Fruit fly (Drosophila melanogaster): ENCODE measurements around the gene CG9400.
"Not testable (repeated sequence)": the region's sequence is repeated elsewhere in the genome, so short reads cannot be mapped to it uniquely, and the experiment has no call there.

Gene CG9400

dm6 chrX:14321963-14322362 is 32.8 kb upstream of the CG9400 start, which contains the start of gene dpr8 (continued):
- TF ChIP-seq HLH3B (GFP tag; IDR thresholded peaks at IDR 0.05) (no peak), Deaf1 (tag; optimal IDR thresholded peaks at IDR 0.05) (peak; percentile 99), MTF-1 (GFP tag; optimal IDR thresholded peaks at IDR 0.05; ENCODE audit: borderline replicate concordance) (no peak), fd64A (GFP tag; optimal IDR thresholded peaks at IDR 0.05) (no peak), CG4617 (GFP tag; optimal IDR thresholded peaks at IDR 0.05; ENCODE audit: borderline replicate concordance) (no peak), crol (GFP tag; IDR thresholded peaks at IDR 0.05) (peak; percentile 15; the same call in 1 of the 2 replicates), h (optimal IDR thresholded peaks at IDR 0.05) (no peak), CG10209 (GFP tag; optimal IDR thresholded peaks at IDR 0.05) (no peak), HmgZ (tag; optimal IDR thresholded peaks at IDR 0.05) (no peak), Fer2 (tag; optimal IDR thresholded peaks at IDR 0.05) (no peak), Hr39 (optimal IDR thresholded peaks at IDR 0.05) (peak; percentile 94), Mrtf (GFP tag; IDR thresholded peaks at IDR 0.05) (no peak)

dm6 chrX:14317050-14317449 is 27.9 kb upstream of the CG9400 start, which contains the start of gene betaNACtes6:
betaNACtes6 (minus strand) TSS chrX:14317150.
- TF ChIP-seq pros (GFP tag; optimal IDR thresholded peaks at IDR 0.05); pfk (GFP tag; optimal IDR thresholded peaks at IDR 0.05); CG7372 (GFP tag; IDR thresholded peaks at IDR 0.05): not testable (repeated sequence)

- not testable (repeated sequence) for TF ChIP-seq kni (GFP tag; optimal IDR thresholded peaks at IDR 0.05); CG15073 (GFP tag; optimal IDR thresholded peaks at IDR 0.05); run (tag; optimal IDR thresholded peaks at IDR 0.05)
Measured at dm6 chrX:14315483-14315882, 26.3 kb upstream of the CG9400 start, which contains the start of gene betaNACtes2. betaNACtes2 (minus strand) TSS chrX:14315583.

- TF ChIP-seq Med (GFP tag) (peak; percentile 36), Sox100B (GFP tag; optimal IDR thresholded peaks at IDR 0.05) (no peak)
Measured at dm6 chrX:14277435-14277834, 11.8 kb downstream of the CG9400 start, which contains the start of gene Muc12Ea. Muc12Ea (plus strand) TSS chrX:14277735.

dm6 chrX:14266075-14266474 is 23.1 kb downstream of the CG9400 start, which contains the start of the genes CG13404 and na:
CG13404 (minus strand) TSS chrX:14266250.
na (plus strand) TSS chrX:14266367.
- TF ChIP-seq pfk (GFP tag; optimal IDR thresholded peaks at IDR 0.05), result no peak
- TF ChIP-seq CG10147 (GFP tag; optimal IDR thresholded peaks at IDR 0.05), result no peak
- TF ChIP-seq YL-1 (GFP tag; optimal IDR thresholded peaks at IDR 0.05), result no peak
- no peak for TF ChIP-seq klu (GFP tag; IDR thresholded peaks at IDR 0.05)
- TF ChIP-seq Nf-YA (GFP tag; IDR thresholded peaks at IDR 0.05), result no peak
- no peak for TF ChIP-seq dimm (GFP tag; IDR thresholded peaks at IDR 0.05)
- no peak for TF ChIP-seq mam (GFP tag; optimal IDR thresholded peaks at IDR 0.05)
- TF ChIP-seq sqz (GFP tag; optimal IDR thresholded peaks at IDR 0.05), result peak; percentile 2
- TF ChIP-seq Dref (GFP tag; IDR thresholded peaks at IDR 0.05), result 0 out of 2 replicates have a peak, but pooled peaks have one; percentile 6
- no peak for TF ChIP-seq shn (GFP tag; optimal IDR thresholded peaks at IDR 0.05)
- TF ChIP-seq sim (GFP tag; IDR thresholded peaks at IDR 0.05), result no peak
- peak; percentile 7 for TF ChIP-seq Med (GFP tag)
- 0 out of 2 replicates have a peak, but pooled peaks have one; percentile 18 for TF ChIP-seq seq (GFP tag; IDR thresholded peaks at IDR 0.05)
- TF ChIP-seq CG32772 (GFP tag; IDR thresholded peaks at IDR 0.05), result no peak
- peak; percentile 94 for TF ChIP-seq ewg (GFP tag; optimal IDR thresholded peaks at IDR 0.05)
- TF ChIP-seq Ets65A (GFP tag), result peak; percentile 27
- no peak for TF ChIP-seq gsb (GFP tag; IDR thresholded peaks at IDR 0.05)
- peak; percentile 95 for TF ChIP-seq CG15514 (GFP tag; optimal IDR thresholded peaks at IDR 0.05)
- no peak for TF ChIP-seq fd3F (GFP tag; optimal IDR thresholded peaks at IDR 0.05)
- peak; percentile 81 for TF ChIP-seq onecut (GFP tag; IDR thresholded peaks at IDR 0.05)
- TF ChIP-seq pzg (GFP tag; optimal IDR thresholded peaks at IDR 0.05), result peak; percentile 23

Data from whole organism, embryonic.